Fruit fly (Drosophila melanogaster) whole organism, embryonic: Measurements from ENCODE around the gene AGO2.

Source experiments
- B-H1 ChIP-seq: fragments of 200-800 bp; sonication (Bioruptor generic); IDR thresholded peaks from 3 replicates; pipeline ENCODE4 v1.3.6; 2022; ENCODE audit warnings: missing biosample characterization, missing genetic modification characterization
- Blimp-1 ChIP-seq: fragments of 200-800 bp; sonication (Bioruptor generic); optimal IDR thresholded peaks from 3 replicates; lab custom pipeline; 2018; ENCODE audit warnings: missing biosample characterization, missing genetic modification characterization, mild to moderate bottlenecking, moderate library complexity, missing genetic modification reagents
- CG10959 ChIP-seq: fragments of 200-800 bp; sonication (Bioruptor generic); IDR thresholded peaks from 2 replicates; pipeline ENCODE4 v1.3.6; 2022; ENCODE audit warnings: missing biosample characterization, missing genetic modification characterization
- CG13624 ChIP-seq: fragments of 200-800 bp; sonication (Bioruptor generic); optimal IDR thresholded peaks from 2 replicates; lab custom pipeline; 2016; ENCODE audit warnings: missing biosample characterization, missing genetic modification characterization
- CG14441 ChIP-seq: fragments of 200-800 bp; sonication (Bioruptor generic); IDR thresholded peaks from 2 replicates; pipeline ENCODE4 v1.3.6; 2022; ENCODE audit warnings: missing biosample characterization, missing genetic modification characterization
- CG14965 ChIP-seq: fragments of 200-800 bp; sonication (Bioruptor generic); optimal IDR thresholded peaks from 2 replicates; lab custom pipeline; 2016; ENCODE audit warnings: missing biosample characterization, missing genetic modification characterization, borderline replicate concordance
- CG1529 ChIP-seq: fragments of 200-800 bp; sonication (Bioruptor generic); optimal IDR thresholded peaks from 3 replicates; lab custom pipeline; 2018; ENCODE audit warnings: missing biosample characterization, missing genetic modification characterization
- CG1647 ChIP-seq: fragments of 200-800 bp; sonication (Bioruptor generic); optimal IDR thresholded peaks from 3 replicates; lab custom pipeline; 2016; ENCODE audit warnings: missing biosample characterization, missing genetic modification characterization
- CG16863 ChIP-seq: fragments of 200-800 bp; sonication (Bioruptor generic); optimal IDR thresholded peaks from 3 replicates; lab custom pipeline; 2016; ENCODE audit warnings: missing biosample characterization, missing genetic modification characterization
- CG18599 ChIP-seq: fragments of 200-800 bp; sonication (Bioruptor generic); optimal IDR thresholded peaks from 3 replicates; lab custom pipeline; 2017; ENCODE audit warnings: missing biosample characterization, missing genetic modification characterization, mild to moderate bottlenecking, moderate library complexity, missing genetic modification reagents
- CG18764 ChIP-seq: fragments of 200-800 bp; sonication (Bioruptor generic); optimal IDR thresholded peaks from 3 replicates; lab custom pipeline; 2016; ENCODE audit warnings: missing biosample characterization, missing genetic modification characterization
- CG2889 ChIP-seq: fragments of 200-800 bp; sonication (Bioruptor generic); IDR thresholded peaks from 3 replicates; pipeline ENCODE4 v1.3.6; 2022; ENCODE audit warnings: missing biosample characterization, missing genetic modification characterization
- CG31441 ChIP-seq: fragments of 200-800 bp; sonication (Bioruptor generic); IDR thresholded peaks from 2 replicates; pipeline ENCODE4 v1.3.6; 2022; ENCODE audit warnings: missing biosample characterization, missing genetic modification characterization
- CG34422 ChIP-seq: fragments of 200-800 bp; sonication (Bioruptor generic); IDR thresholded peaks from 3 replicates; pipeline ENCODE4 v1.3.6; 2022; ENCODE audit warnings: missing biosample characterization, missing genetic modification characterization
- CG4730 ChIP-seq: fragments of 200-800 bp; sonication (Bioruptor generic); IDR thresholded peaks from 2 replicates; pipeline ENCODE4 v1.3.6; 2022; ENCODE audit warnings: missing biosample characterization, missing genetic modification characterization
- CG4820 ChIP-seq: fragments of 200-800 bp; sonication (Bioruptor generic); optimal IDR thresholded peaks from 3 replicates; lab custom pipeline; 2016; ENCODE audit warnings: missing biosample characterization, missing genetic modification characterization
- CG8281 ChIP-seq: fragments of 200-800 bp; sonication (Bioruptor generic); optimal IDR thresholded peaks from 2 replicates; lab custom pipeline; 2018; ENCODE audit warnings: missing biosample characterization, mild to moderate bottlenecking, missing genetic modification characterization, moderate library complexity
- CG8290 ChIP-seq, 3 experiments: fragments of 200-800 bp; sonication (Bioruptor generic); optimal IDR thresholded peaks; 2 replicates each; lab custom pipeline; 2016 to 2019; ENCODE audit warnings: missing biosample characterization in 3 of 3, missing genetic modification characterization in 3 of 3, mild to moderate bottlenecking in 2 of 3, moderate library complexity in 1 of 3
- CG9876 ChIP-seq: fragments of 200-800 bp; sonication (Bioruptor generic); optimal IDR thresholded peaks from 2 replicates; lab custom pipeline; 2016; ENCODE audit warnings: missing biosample characterization, missing genetic modification characterization
- CHES-1-like ChIP-seq: fragments of 200-800 bp; sonication (Bioruptor generic); optimal IDR thresholded peaks from 2 replicates; lab custom pipeline; 2016; ENCODE audit warnings: missing biosample characterization, missing genetic modification characterization
- D19B ChIP-seq: fragments of 200-800 bp; sonication (Bioruptor generic); optimal IDR thresholded peaks from 2 replicates; lab custom pipeline; 2017; ENCODE audit warnings: missing biosample characterization, mild to moderate bottlenecking, missing genetic modification characterization
- Doc2 ChIP-seq: fragments of 200-800 bp; sonication (Bioruptor generic); IDR thresholded peaks from 2 replicates; pipeline ENCODE4 v1.3.6; 2022; ENCODE audit warnings: missing biosample characterization, missing genetic modification characterization
- Doc3 ChIP-seq: fragments of 200-800 bp; sonication (Bioruptor generic); IDR thresholded peaks from 3 replicates; pipeline ENCODE4 v1.3.6; 2022; ENCODE audit warnings: missing biosample characterization, missing genetic modification characterization; ENCODE audit not compliant: partially characterized antibody
- Mrtf ChIP-seq: fragments of 200-800 bp; sonication (Bioruptor generic); IDR thresholded peaks from 3 replicates; pipeline ENCODE4 v1.3.6; 2022; ENCODE audit warnings: missing biosample characterization, missing genetic modification characterization
- PHDP ChIP-seq: fragments of 200-800 bp; sonication (Bioruptor generic); optimal IDR thresholded peaks from 3 replicates; lab custom pipeline; 2018; ENCODE audit warnings: missing biosample characterization, mild to moderate bottlenecking, missing genetic modification characterization, moderate library complexity
- Rfx ChIP-seq: fragments of 200-800 bp; sonication (Bioruptor generic); IDR thresholded peaks from 2 replicates; pipeline ENCODE4 v1.3.6; 2022; ENCODE audit warnings: missing biosample characterization, missing genetic modification characterization
- Sox102F ChIP-seq: fragments of 200-800 bp; sonication (Bioruptor generic); optimal IDR thresholded peaks from 2 replicates; lab custom pipeline; 2018; ENCODE audit warnings: missing biosample characterization, mild to moderate bottlenecking, missing genetic modification characterization, moderate library complexity
- ab ChIP-seq: fragments of 200-800 bp; sonication (Bioruptor generic); optimal IDR thresholded peaks from 2 replicates; lab custom pipeline; 2016; ENCODE audit warnings: missing biosample characterization, missing genetic modification characterization
- bab2 ChIP-seq: fragments of 200-800 bp; sonication (Bioruptor generic); optimal IDR thresholded peaks from 2 replicates; lab custom pipeline; 2016; ENCODE audit warnings: missing biosample characterization, missing genetic modification characterization
- bigmax ChIP-seq: fragments of 200-800 bp; sonication (Bioruptor generic); optimal IDR thresholded peaks from 2 replicates; lab custom pipeline; 2018; ENCODE audit warnings: missing biosample characterization, mild to moderate bottlenecking, missing genetic modification characterization
- br ChIP-seq: fragments of >200 bp; optimal IDR thresholded peaks from 2 replicates; lab custom pipeline; 2017
- crc ChIP-seq: fragments of 200-800 bp; sonication (Bioruptor generic); optimal IDR thresholded peaks from 2 replicates; lab custom pipeline; 2016; ENCODE audit warnings: missing biosample characterization, missing genetic modification characterization
- crp ChIP-seq, 2 experiments: fragments of 200-800 bp; sonication (Bioruptor generic); optimal IDR thresholded peaks; 2 replicates in 1 of 2; 3 replicates in 1 of 2; lab custom pipeline; 2017; ENCODE audit warnings: missing biosample characterization in 2 of 2, missing genetic modification characterization in 2 of 2, mild to moderate bottlenecking in 1 of 2, moderate library complexity in 1 of 2
- cwo ChIP-seq: fragments of 200-800 bp; sonication (Bioruptor generic); optimal IDR thresholded peaks from 3 replicates; lab custom pipeline; 2017; ENCODE audit warnings: missing biosample characterization, missing genetic modification characterization, mild to moderate bottlenecking, moderate library complexity, missing genetic modification reagents
- exex ChIP-seq: fragments of 200-800 bp; sonication (Bioruptor generic); optimal IDR thresholded peaks from 4 replicates; lab custom pipeline; 2018; ENCODE audit warnings: missing biosample characterization, mild to moderate bottlenecking, missing genetic modification characterization, moderate library complexity
- ind ChIP-seq: fragments of 200-800 bp; sonication (Bioruptor generic); optimal IDR thresholded peaks from 3 replicates; lab custom pipeline; 2016; ENCODE audit warnings: missing biosample characterization, missing genetic modification characterization
- kah ChIP-seq: fragments of 200-800 bp; sonication (Bioruptor generic); optimal IDR thresholded peaks from 2 replicates; lab custom pipeline; 2018; ENCODE audit warnings: missing biosample characterization, mild to moderate bottlenecking, missing genetic modification characterization
- lab ChIP-seq: fragments of 200-800 bp; sonication (Bioruptor generic); optimal IDR thresholded peaks from 3 replicates; lab custom pipeline; 2017; ENCODE audit warnings: missing biosample characterization, missing genetic modification characterization, mild to moderate bottlenecking, moderate library complexity, missing genetic modification reagents
- mirr ChIP-seq: fragments of 200-800 bp; sonication (Bioruptor generic); optimal IDR thresholded peaks from 3 replicates; lab custom pipeline; 2018; ENCODE audit warnings: missing biosample characterization, mild to moderate bottlenecking, missing genetic modification characterization
- nmo ChIP-seq: fragments of 200-800 bp; sonication (Bioruptor generic); optimal IDR thresholded peaks from 2 replicates; lab custom pipeline; 2018; ENCODE audit warnings: missing biosample characterization, mild to moderate bottlenecking, missing genetic modification characterization, moderate library complexity
- odd ChIP-seq: fragments of 200-800 bp; sonication (Bioruptor generic); optimal IDR thresholded peaks from 2 replicates; lab custom pipeline; 2017; ENCODE audit warnings: missing biosample characterization, mild to moderate bottlenecking, missing genetic modification characterization
- peb ChIP-seq: fragments of 200-800 bp; sonication (Bioruptor generic); IDR thresholded peaks from 2 replicates; pipeline ENCODE4 v1.3.6; 2022; ENCODE audit warnings: missing biosample characterization, missing genetic modification characterization
- psq ChIP-seq: fragments of 200-800 bp; sonication (Bioruptor generic); optimal IDR thresholded peaks from 2 replicates; lab custom pipeline; 2017; ENCODE audit warnings: missing biosample characterization, missing genetic modification characterization
- row ChIP-seq: fragments of 200-800 bp; sonication (Bioruptor generic); IDR thresholded peaks from 3 replicates; pipeline ENCODE4 v1.3.6; 2022; ENCODE audit warnings: missing biosample characterization, missing genetic modification characterization
- seq ChIP-seq: fragments of 200-800 bp; sonication (Bioruptor generic); IDR thresholded peaks from 2 replicates; pipeline ENCODE4 v1.3.6; 2022; ENCODE audit warnings: missing biosample characterization, missing genetic modification characterization
- stwl ChIP-seq: fragments of 200-800 bp; sonication (Bioruptor generic); optimal IDR thresholded peaks from 3 replicates; lab custom pipeline; 2018; ENCODE audit warnings: missing biosample characterization, mild to moderate bottlenecking, missing genetic modification characterization, moderate library complexity
- tio ChIP-seq: fragments of 200-800 bp; sonication (Bioruptor generic); optimal IDR thresholded peaks from 2 replicates; lab custom pipeline; 2017; ENCODE audit warnings: missing biosample characterization, missing genetic modification characterization, inconsistent platforms
- wdn ChIP-seq: fragments of 200-800 bp; sonication (Bioruptor generic); IDR thresholded peaks from 2 replicates; pipeline ENCODE4 v1.3.6; 2022; ENCODE audit warnings: missing biosample characterization, missing genetic modification characterization
- zen2 ChIP-seq: fragments of 200-800 bp; sonication (Bioruptor generic); IDR thresholded peaks from 3 replicates; pipeline ENCODE4 v1.3.6; 2022; ENCODE audit warnings: missing biosample characterization, missing genetic modification characterization; ENCODE audit not compliant: partially characterized antibody

Gene AGO2

dm6 chr3L:15538582-15539490 is 15.1 kb upstream of the AGO2 start:
- no peak for TF ChIP-seq CG16863 (GFP tag; lab: Kevin White, UChicago)
- no peak for TF ChIP-seq Mrtf (GFP tag; lab: Robert Waterston, UW)
- no peak for TF ChIP-seq CG2889
- no peak for TF ChIP-seq CG31441 (GFP tag; lab: Robert Waterston, UW)
- TF ChIP-seq Sox102F (GFP tag; lab: Kevin White, UChicago) = peak; percentile 35
- peak; percentile 1 for TF ChIP-seq Blimp-1 (GFP tag; lab: Kevin White, UChicago)
- no peak for TF ChIP-seq CG9876 (GFP tag; lab: Kevin White, UChicago)
- no peak for TF ChIP-seq Doc3 (GFP tag; lab: Robert Waterston, UW)
- TF ChIP-seq D19B (GFP tag; lab: Kevin White, UChicago) = peak; percentile 61
- no peak for TF ChIP-seq wdn (GFP tag; lab: Robert Waterston, UW)
- TF ChIP-seq psq (GFP tag; lab: Kevin White, UChicago) = no peak
- no peak for TF ChIP-seq CG8281
- no peak for TF ChIP-seq br (lab: Kevin White, UChicago)
- no peak for TF ChIP-seq CG10959
- TF ChIP-seq zen2 (GFP tag; lab: Robert Waterston, UW) = no peak
- no peak for TF ChIP-seq crc (GFP tag; lab: Kevin White, UChicago)
- TF ChIP-seq mirr (GFP tag; lab: Kevin White, UChicago) = peak; percentile 41
- TF ChIP-seq CG4820 (GFP tag; lab: Kevin White, UChicago) = no peak
- no peak for TF ChIP-seq nmo (GFP tag; lab: Kevin White, UChicago)
- TF ChIP-seq CG1529 (GFP tag; lab: Kevin White, UChicago) = no peak
- TF ChIP-seq tio (GFP tag; lab: Kevin White, UChicago) = no peak
- no peak for TF ChIP-seq odd (GFP tag; lab: Kevin White, UChicago)
- peak; percentile 44; the same call in 2 of the 3 replicates for TF ChIP-seq row (GFP tag; lab: Robert Waterston, UW)
- peak; percentile 2 for TF ChIP-seq lab (GFP tag; lab: Kevin White, UChicago)
- TF ChIP-seq CG14441 (GFP tag; lab: Robert Waterston, UW) = 0 out of 2 replicates have a peak, but pooled peaks have one; percentile 38
- no peak for TF ChIP-seq CG1647
- no peak for TF ChIP-seq CG8290 (GFP tag; optimal IDR thresholded peaks at IDR 0.05; lab: Kevin White, UChicago)
- no peak for TF ChIP-seq CG8290 (tag; optimal IDR thresholded peaks at IDR 0.05; lab: Kevin White, UChicago)
- no peak for TF ChIP-seq ind (GFP tag; lab: Kevin White, UChicago)
- TF ChIP-seq CG14965 (GFP tag; lab: Kevin White, UChicago) = no peak
- no peak for TF ChIP-seq Doc2 (GFP tag; lab: Robert Waterston, UW)
- TF ChIP-seq seq (GFP tag; lab: Robert Waterston, UW) = no peak
- TF ChIP-seq exex (tag; lab: Kevin White, UChicago) = peak; percentile 88
- no peak for TF ChIP-seq CG13624 (GFP tag; lab: Kevin White, UChicago)
- TF ChIP-seq kah (GFP tag; lab: Kevin White, UChicago) = no peak
- peak; percentile 12 for TF ChIP-seq CG18599 (GFP tag; lab: Kevin White, UChicago)
- no peak for TF ChIP-seq ab (GFP tag; lab: Kevin White, UChicago)
- no peak for TF ChIP-seq stwl (tag; lab: Kevin White, UChicago)
- TF ChIP-seq bigmax (GFP tag; lab: Kevin White, UChicago) = no peak
- no peak for TF ChIP-seq B-H1 (GFP tag; lab: Robert Waterston, UW)
- peak; percentile 39; the same call in 1 of the 3 replicates for TF ChIP-seq CG34422
- no peak for TF ChIP-seq bab2 (GFP tag; lab: Kevin White, UChicago)
- no peak for TF ChIP-seq CG4730 (GFP tag; lab: Robert Waterston, UW)
- peak; percentile 84 for TF ChIP-seq cwo
- no peak for TF ChIP-seq CG18764 (GFP tag; lab: Kevin White, UChicago)
- TF ChIP-seq CHES-1-like (GFP tag; lab: Kevin White, UChicago) = no peak
- no peak for TF ChIP-seq crp (GFP tag; optimal IDR thresholded peaks at IDR 0.05; lab: Kevin White, UChicago)
- no peak for TF ChIP-seq PHDP (tag; lab: Kevin White, UChicago)
- TF ChIP-seq Rfx (GFP tag; lab: Robert Waterston, UW) = no peak
- TF ChIP-seq peb = no peak
